Worm (Caenorhabditis elegans): ENCODE data around the gene C55A6.7.

- TF ChIP-seq ama-1 (optimal IDR thresholded peaks at IDR 0.05) = no peak
- TF ChIP-seq hmbx-1 (tag; optimal IDR thresholded peaks at IDR 0.05) = no peak
These were observed 5.2 kb downstream of the C55A6.7 start for ce11 chrV:11515145-11515544.

Measured in whole organism, early embryonic.